Fruit fly (Drosophila melanogaster) whole organism, pupa: ENCODE data around the gene Fam92.

Experiments used
- CG10348 ChIP-seq: fragments of 200-800 bp; sonication (Bioruptor generic); IDR thresholded peaks from 2 replicates; pipeline ENCODE4 v1.3.6; 2022; ENCODE audit warnings: missing biosample characterization, missing genetic modification characterization
- CG12605 ChIP-seq: fragments of 200-800 bp; sonication (Bioruptor generic); IDR thresholded peaks from 2 replicates; pipeline ENCODE4 v1.3.6; 2022; ENCODE audit warnings: missing biosample characterization, missing genetic modification characterization
- CG14655 ChIP-seq: fragments of 200-800 bp; sonication (Bioruptor generic); optimal IDR thresholded peaks from 3 replicates; lab custom pipeline; 2017; ENCODE audit warnings: mild to moderate bottlenecking, missing biosample characterization, missing genetic modification reagents, missing genetic modification characterization
- CG15710 ChIP-seq: fragments of 200-800 bp; sonication (Bioruptor generic); optimal IDR thresholded peaks from 2 replicates; lab custom pipeline; 2018; ENCODE audit warnings: missing biosample characterization, mild to moderate bottlenecking, missing genetic modification characterization, moderate library complexity
- CG17806 ChIP-seq: fragments of 200-800 bp; sonication (Bioruptor generic); optimal IDR thresholded peaks from 2 replicates; lab custom pipeline; 2018; ENCODE audit warnings: missing biosample characterization, mild to moderate bottlenecking, missing genetic modification characterization, moderate library complexity
- CG8159 ChIP-seq: fragments of 200-800 bp; sonication (Bioruptor generic); optimal IDR thresholded peaks from 3 replicates; lab custom pipeline; 2018; ENCODE audit warnings: missing biosample characterization, mild to moderate bottlenecking, missing genetic modification characterization, moderate library complexity
- EcR ChIP-seq: fragments of 200-800 bp; sonication (Bioruptor generic); optimal IDR thresholded peaks from 3 replicates; lab custom pipeline; 2019; ENCODE audit warnings: missing biosample characterization, missing genetic modification characterization, mild to moderate bottlenecking, moderate library complexity, missing genetic modification reagents
- fd96Ca ChIP-seq: fragments of 200-800 bp; sonication (Bioruptor generic); IDR thresholded peaks from 3 replicates; pipeline ENCODE4 v1.3.6; 2022; ENCODE audit warnings: missing biosample characterization, missing genetic modification characterization
- gl ChIP-seq: fragments of 200-800 bp; sonication (Bioruptor generic); optimal IDR thresholded peaks from 2 replicates; lab custom pipeline; 2018; ENCODE audit warnings: missing biosample characterization, mild to moderate bottlenecking, missing genetic modification characterization

DNA sequence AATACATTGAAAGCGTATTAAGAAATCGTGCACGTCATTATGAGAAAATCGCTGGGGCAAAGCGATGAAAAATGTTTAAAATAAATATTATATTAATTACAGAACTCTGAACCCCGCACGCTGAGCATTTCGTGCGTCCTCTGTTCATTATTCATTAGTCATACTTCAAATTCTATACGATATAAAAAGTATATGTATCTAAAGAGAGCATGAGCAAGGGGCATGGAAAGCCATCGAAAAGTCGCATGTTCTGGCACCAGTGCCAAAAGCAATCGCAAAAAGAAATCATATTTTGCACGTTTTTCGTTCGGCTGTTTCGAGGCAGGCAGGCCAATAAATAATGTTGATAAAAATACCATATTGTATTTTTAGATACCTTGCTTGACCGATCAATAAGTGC is 34.5 kb downstream of the Fam92 start:
- no peak for TF ChIP-seq gl (tag; lab: Kevin White, UChicago)
- no peak for TF ChIP-seq CG17806 (tag; lab: Kevin White, UChicago)
- TF ChIP-seq EcR (GFP tag; lab: Kevin White, UChicago), result no peak
- no peak for TF ChIP-seq CG15710
- TF ChIP-seq fd96Ca, result no peak
- TF ChIP-seq CG12605 (GFP tag; lab: Robert Waterston, UW), result no peak
- no peak for TF ChIP-seq CG10348 (GFP tag; lab: Robert Waterston, UW)
- no peak for TF ChIP-seq CG8159 (tag; lab: Kevin White, UChicago)
- no peak for TF ChIP-seq CG14655 (GFP tag; lab: Kevin White, UChicago)
